Worm (Caenorhabditis elegans) whole organism, young adult: Measurements from ENCODE around the gene rtfo-1.

Experiments used
- F49E8.2 ChIP-seq: sonication (generic microtip); optimal IDR thresholded peaks from 3 replicates; lab custom pipeline; 2017; ENCODE audit warnings: missing genetic modification characterization, mild to moderate bottlenecking, missing compliant biosample characterization, antibody characterized with exemption, moderate library complexity; ENCODE audit not compliant: insufficient read depth
- K12H6.12 ChIP-seq: fragments of 200-800 bp; sonication (Bioruptor generic); optimal IDR thresholded peaks from 2 replicates; lab custom pipeline; 2018; ENCODE audit warnings: mild to moderate bottlenecking, missing genetic modification characterization, missing compliant biosample characterization
- Y53F4B.3 ChIP-seq: fragments of 200-800 bp; sonication (Bioruptor generic); IDR thresholded peaks from 2 replicates; pipeline ENCODE4 v1.3.6; 2022; ENCODE audit warnings: missing genetic modification reagents, missing genetic modification characterization, missing compliant biosample characterization
- ceh-100 ChIP-seq: fragments of 200-800 bp; sonication (Bioruptor generic); IDR thresholded peaks from 2 replicates; pipeline ENCODE4 v1.3.6; 2022; ENCODE audit warnings: missing genetic modification reagents, missing genetic modification characterization, missing compliant biosample characterization
- lin-54 ChIP-seq: fragments of 200-800 bp; sonication (Bioruptor generic); optimal IDR thresholded peaks from 2 replicates; lab custom pipeline; 2018; ENCODE audit warnings: mild to moderate bottlenecking, missing genetic modification characterization, missing compliant biosample characterization
- pha-4 ChIP-seq: fragments of 150-350 bp; sonication (generic microtip); optimal IDR thresholded peaks from 2 replicates; lab custom pipeline; 2014; ENCODE audit warnings: missing biosample characterization, missing genetic modification reagents, missing genetic modification characterization
- ztf-26 ChIP-seq: sonication (generic microtip); optimal IDR thresholded peaks from 2 replicates; lab custom pipeline; 2017; ENCODE audit warnings: missing genetic modification characterization, missing compliant biosample characterization

ce11 chrV:9536505-9536904, 45.9 kb downstream of the rtfo-1 start, which contains the start of gene C50F4.4:
- TF ChIP-seq ceh-100 (no peak), Y53F4B.3 (no peak), K12H6.12 (no peak), lin-54 (GFP tag; lab: Kevin White, UChicago) (no peak), ztf-26 (tag; lab: Kevin White, UChicago) (no peak), F49E8.2 (peak; percentile 45), pha-4 (tag; lab: Kevin White, UChicago) (no peak)
